Fruit fly (Drosophila melanogaster): ENCODE data around the gene kz.

- TF ChIP-seq Lpt (GFP tag; optimal IDR thresholded peaks at IDR 0.05): peak; percentile 94
- peak; percentile 91 for TF ChIP-seq CG15336 (GFP tag; IDR thresholded peaks at IDR 0.05)
- TF ChIP-seq CG7368 (GFP tag; optimal IDR thresholded peaks at IDR 0.05): peak; percentile 60
- peak; percentile 94 for TF ChIP-seq CG16779 (tag; optimal IDR thresholded peaks at IDR 0.05)
- no peak for TF ChIP-seq CG6792 (GFP tag; optimal IDR thresholded peaks at IDR 0.05)
- peak; percentile 57 for TF ChIP-seq CG11762 (GFP tag; optimal IDR thresholded peaks at IDR 0.05; ENCODE audit: insufficient read depth)
- no peak for TF ChIP-seq fkh (GFP tag; optimal IDR thresholded peaks at IDR 0.05)
- TF ChIP-seq net (GFP tag; optimal IDR thresholded peaks at IDR 0.05): peak; percentile 85
- TF ChIP-seq CG6163 (GFP tag; IDR thresholded peaks at IDR 0.05): peak; percentile 94
- peak; percentile 65 for TF ChIP-seq svp (GFP tag)
- TF ChIP-seq Smox (GFP tag; optimal IDR thresholded peaks at IDR 0.05): no peak
Observed at dm6 chrX:2289134-2289533, 47.3 kb upstream of the kz start.
